Fruit fly (Drosophila melanogaster): ENCODE results near the gene CG7794.
A peak's percentile ranks its signal among the peaks of the same experiment; 100 is the strongest.

Gene CG7794

dm6 chr3R:18018828-18019461, 4.6 kb upstream of the CG7794 start, which contains the start of gene DNaseII (continued):
- peak; percentile 81 for TF ChIP-seq Sox102F (GFP tag; optimal IDR thresholded peaks at IDR 0.05)
- TF ChIP-seq Smox (GFP tag; optimal IDR thresholded peaks at IDR 0.05) = peak; percentile 65
- peak; percentile 61 for TF ChIP-seq CG6808 (GFP tag; optimal IDR thresholded peaks at IDR 0.05)
- TF ChIP-seq CG11762 (GFP tag; optimal IDR thresholded peaks at IDR 0.05; ENCODE audit: insufficient read depth) = peak; percentile 40
- TF ChIP-seq dsx (GFP tag; optimal IDR thresholded peaks at IDR 0.05; ENCODE audit: poor library complexity, severe bottlenecking) = peak; percentile 60
- TF ChIP-seq CG16779 (tag; optimal IDR thresholded peaks at IDR 0.05) = peak; percentile 45
- TF ChIP-seq Sox14 (GFP tag; optimal IDR thresholded peaks at IDR 0.05) = peak; percentile 67
- peak; percentile 53 for TF ChIP-seq spab (GFP tag; optimal IDR thresholded peaks at IDR 0.05)
- peak; percentile 53 for TF ChIP-seq CG4318 (GFP tag; optimal IDR thresholded peaks at IDR 0.05)
- TF ChIP-seq CG31627 (GFP tag; optimal IDR thresholded peaks at IDR 0.05) = peak; percentile 43
- TF ChIP-seq Met (GFP tag; optimal IDR thresholded peaks at IDR 0.05) = peak; percentile 67
- no peak; the same call in 1 of the 3 replicates for TF ChIP-seq eg (GFP tag; IDR thresholded peaks at IDR 0.05)
- peak; percentile 64 for TF ChIP-seq topi (GFP tag; optimal IDR thresholded peaks at IDR 0.05)
- peak; percentile 75 for TF ChIP-seq Hr4 (GFP tag; optimal IDR thresholded peaks at IDR 0.05)

- TF ChIP-seq CG11902 (GFP tag; optimal IDR thresholded peaks at IDR 0.05) = peak; percentile 15
- peak; percentile 57 for TF ChIP-seq Met (GFP tag; optimal IDR thresholded peaks at IDR 0.05)
- no peak for TF ChIP-seq Eip93F (GFP tag; optimal IDR thresholded peaks at IDR 0.05)
- no peak for TF ChIP-seq fkh (GFP tag; optimal IDR thresholded peaks at IDR 0.05)
- no peak for TF ChIP-seq fd85E (GFP tag; optimal IDR thresholded peaks at IDR 0.05)
- TF ChIP-seq Hr4 (GFP tag; optimal IDR thresholded peaks at IDR 0.05) = no peak
- no peak for TF ChIP-seq dsx (GFP tag; optimal IDR thresholded peaks at IDR 0.05; ENCODE audit: poor library complexity, severe bottlenecking)
- TF ChIP-seq Eip78C (GFP tag) = peak; percentile 77
- no peak for TF ChIP-seq CG6808 (GFP tag; optimal IDR thresholded peaks at IDR 0.05)
- peak; percentile 43 for TF ChIP-seq acj6 (GFP tag; optimal IDR thresholded peaks at IDR 0.05)
- TF ChIP-seq CG11762 (GFP tag; optimal IDR thresholded peaks at IDR 0.05; ENCODE audit: insufficient read depth) = no peak
- no peak for TF ChIP-seq CG8319 (GFP tag; optimal IDR thresholded peaks at IDR 0.05)
- TF ChIP-seq vri (GFP tag; optimal IDR thresholded peaks at IDR 0.05) = peak; percentile 8
- TF ChIP-seq CG8119 (GFP tag; IDR thresholded peaks at IDR 0.05) = no peak
- no peak for TF ChIP-seq CG8632 (GFP tag; optimal IDR thresholded peaks at IDR 0.05)
- no peak for TF ChIP-seq Sox15 (GFP tag; optimal IDR thresholded peaks at IDR 0.05)
- TF ChIP-seq Lpt (GFP tag; optimal IDR thresholded peaks at IDR 0.05) = no peak
- no peak for TF ChIP-seq CG7368 (GFP tag; optimal IDR thresholded peaks at IDR 0.05)
- TF ChIP-seq esn (GFP tag; optimal IDR thresholded peaks at IDR 0.05) = peak; percentile 67
- TF ChIP-seq Ets96B (tag; optimal IDR thresholded peaks at IDR 0.05) = no peak
- TF ChIP-seq ss (GFP tag; optimal IDR thresholded peaks at IDR 0.05) = no peak
- no peak for TF ChIP-seq CG10669 (GFP tag; optimal IDR thresholded peaks at IDR 0.05)
- TF ChIP-seq Hr39 (GFP tag; optimal IDR thresholded peaks at IDR 0.05) = peak; percentile 59
- TF ChIP-seq CG3919 (GFP tag; optimal IDR thresholded peaks at IDR 0.05) = peak; percentile 34
- TF ChIP-seq CG31627 (GFP tag; optimal IDR thresholded peaks at IDR 0.05) = peak; percentile 73
- TF ChIP-seq eg (GFP tag; IDR thresholded peaks at IDR 0.05) = no peak
- TF ChIP-seq CG6276 (GFP tag; optimal IDR thresholded peaks at IDR 0.05) = no peak
- TF ChIP-seq CG16779 (tag; optimal IDR thresholded peaks at IDR 0.05) = no peak
- TF ChIP-seq Sox14 (GFP tag; optimal IDR thresholded peaks at IDR 0.05) = peak; percentile 58
- no peak for TF ChIP-seq net (GFP tag; optimal IDR thresholded peaks at IDR 0.05)
- no peak for TF ChIP-seq CG11294 (GFP tag; IDR thresholded peaks at IDR 0.05)
- peak; percentile 26 for TF ChIP-seq CG3032 (tag; optimal IDR thresholded peaks at IDR 0.05)
- no peak for TF ChIP-seq Ets21C (GFP tag; optimal IDR thresholded peaks at IDR 0.05)
- no peak for TF ChIP-seq CG6854 (GFP tag; optimal IDR thresholded peaks at IDR 0.05)
- TF ChIP-seq Eip75B (GFP tag; optimal IDR thresholded peaks at IDR 0.05) = peak; percentile 37
- TF ChIP-seq CG32006 (GFP tag; optimal IDR thresholded peaks at IDR 0.05) = peak; percentile 3
- peak; percentile 63 for TF ChIP-seq lz (GFP tag; optimal IDR thresholded peaks at IDR 0.05)
- peak; percentile 3 for TF ChIP-seq CG6792 (GFP tag; optimal IDR thresholded peaks at IDR 0.05)
- TF ChIP-seq Blimp-1 (GFP tag; optimal IDR thresholded peaks at IDR 0.05) = no peak
- no peak for TF ChIP-seq CG10631 (GFP tag; optimal IDR thresholded peaks at IDR 0.05)
- TF ChIP-seq fd59A (GFP tag; optimal IDR thresholded peaks at IDR 0.05) = no peak
- TF ChIP-seq CG6163 (GFP tag; IDR thresholded peaks at IDR 0.05) = no peak
- TF ChIP-seq svp (GFP tag) = peak; percentile 59
These were observed 2.2 kb upstream of the CG7794 start, which contains the start of gene CG7785 for dm6 chr3R:18021261-18021679. Gene CG7785 (plus strand): TSS chr3R:18021600.

All from whole organism, prepupa.